Worm (Caenorhabditis elegans) whole organism, L4 larva: ENCODE measurements around the gene C06E4.2.

Experiments
- F26F4.8 ChIP-seq: fragments of 200-800 bp; sonication (Bioruptor generic); conservative IDR thresholded peaks from 2 replicates; pipeline ENCODE4 v1.3.6; 2022; ENCODE audit warnings: missing genetic modification characterization, missing compliant biosample characterization
- F37D6.2 ChIP-seq: sonication (generic microtip); optimal IDR thresholded peaks from 2 replicates; lab custom pipeline; 2016; ENCODE audit warnings: mild to moderate bottlenecking, missing genetic modification characterization, missing compliant biosample characterization
- F44E2.7 ChIP-seq: fragments of 200-800 bp; sonication (Bioruptor generic); IDR thresholded peaks from 2 replicates; pipeline ENCODE4 v2.1.2; 2022; ENCODE audit warnings: missing genetic modification characterization, missing compliant biosample characterization
- F49E8.2 ChIP-seq: sonication (generic microtip); optimal IDR thresholded peaks from 2 replicates; lab custom pipeline; 2016; ENCODE audit warnings: missing compliant biosample characterization, mild to moderate bottlenecking, missing genetic modification characterization, borderline replicate concordance
- T20F7.1 ChIP-seq: fragments of 200-800 bp; sonication (Bioruptor generic); optimal IDR thresholded peaks from 2 replicates; lab custom pipeline; 2018; ENCODE audit warnings: mild to moderate bottlenecking, missing genetic modification characterization, missing compliant biosample characterization
- T26A8.4 ChIP-seq: fragments of 200-800 bp; sonication (Bioruptor generic); IDR thresholded peaks from 2 replicates; pipeline ENCODE4 v1.3.6; 2022; ENCODE audit warnings: missing genetic modification characterization, missing compliant biosample characterization
- Y105C5A.15 ChIP-seq: fragments of 200-800 bp; sonication (Bioruptor generic); IDR thresholded peaks from 2 replicates; pipeline ENCODE4 v1.3.6; 2022; ENCODE audit warnings: missing genetic modification characterization, missing compliant biosample characterization
- Y5F2A.4 ChIP-seq: fragments of 200-800 bp; sonication (Bioruptor generic); optimal IDR thresholded peaks from 2 replicates; lab custom pipeline; 2018; ENCODE audit warnings: mild to moderate bottlenecking, missing genetic modification characterization, missing compliant biosample characterization
- Y75B8A.6 ChIP-seq: fragments of 200-800 bp; sonication (Bioruptor generic); IDR thresholded peaks from 2 replicates; pipeline ENCODE4 v1.3.6; 2022; ENCODE audit warnings: missing genetic modification reagents, missing genetic modification characterization, missing compliant biosample characterization
- aha-1 ChIP-seq: fragments of 150-350 bp; peaks from one replicate; lab custom pipeline; 2014; ENCODE audit warnings: missing biosample characterization, missing genetic modification characterization
- ama-1 ChIP-seq: fragments of 150-350 bp; optimal IDR thresholded peaks from 2 replicates; lab custom pipeline; 2014; ENCODE audit warnings: inconsistent platforms, mixed read lengths
- attf-4 ChIP-seq: sonication (generic microtip); optimal IDR thresholded peaks from 3 replicates; lab custom pipeline; 2017; ENCODE audit warnings: missing biosample characterization, missing genetic modification characterization
- ceh-20 ChIP-seq: fragments of 200-800 bp; sonication (Bioruptor generic); IDR thresholded peaks from 2 replicates; pipeline ENCODE4 v1.3.6; 2022; ENCODE audit warnings: missing genetic modification reagents, missing genetic modification characterization, missing compliant biosample characterization
- daf-8 ChIP-seq: fragments of 200-800 bp; sonication (Bioruptor generic); IDR thresholded peaks from 2 replicates; pipeline ENCODE4 v1.3.6; 2022; ENCODE audit warnings: missing genetic modification characterization, missing compliant biosample characterization
- dmd-9 ChIP-seq: fragments of 200-800 bp; sonication (Bioruptor generic); IDR thresholded peaks from 2 replicates; pipeline ENCODE4 v1.3.6; 2022; ENCODE audit warnings: missing genetic modification reagents, missing genetic modification characterization, missing compliant biosample characterization
- dve-1 ChIP-seq: sonication (generic microtip); optimal IDR thresholded peaks from 2 replicates; lab custom pipeline; 2017; ENCODE audit warnings: antibody characterized with exemption, mild to moderate bottlenecking, missing genetic modification characterization, missing compliant biosample characterization; ENCODE audit not compliant: insufficient read depth
- egl-43 ChIP-seq: fragments of 200-800 bp; sonication (Bioruptor generic); IDR thresholded peaks from 2 replicates; pipeline ENCODE4 v1.3.6; 2022; ENCODE audit warnings: missing genetic modification reagents, missing genetic modification characterization, missing compliant biosample characterization
- fos-1 ChIP-seq: fragments of 150-350 bp; optimal IDR thresholded peaks from 2 replicates; lab custom pipeline; 2014; ENCODE audit warnings: missing biosample characterization, missing genetic modification characterization
- gei-8 ChIP-seq: fragments of 200-800 bp; sonication (Bioruptor generic); optimal IDR thresholded peaks from 2 replicates; lab custom pipeline; 2018; ENCODE audit warnings: mild to moderate bottlenecking, missing genetic modification characterization, missing compliant biosample characterization
- hlh-30 ChIP-seq: sonication (generic microtip); optimal IDR thresholded peaks from 2 replicates; lab custom pipeline; 2017; ENCODE audit warnings: antibody characterized with exemption, mild to moderate bottlenecking, missing genetic modification characterization, missing compliant biosample characterization; ENCODE audit not compliant: insufficient read depth
- hmg-1.1 ChIP-seq: fragments of 200-800 bp; sonication (Bioruptor generic); IDR thresholded peaks from 2 replicates; pipeline ENCODE4 v1.3.6; 2022; ENCODE audit warnings: missing genetic modification reagents, missing genetic modification characterization, missing compliant biosample characterization
- jun-1 ChIP-seq: fragments of 150-350 bp; optimal IDR thresholded peaks from 2 replicates; lab custom pipeline; 2014; ENCODE audit warnings: missing biosample characterization, missing genetic modification reagents, missing genetic modification characterization
- lim-7 ChIP-seq: fragments of 200-800 bp; sonication (Bioruptor generic); IDR thresholded peaks from 2 replicates; pipeline ENCODE4 v1.3.6; 2022; ENCODE audit warnings: missing genetic modification characterization, missing compliant biosample characterization
- lin-1 ChIP-seq: fragments of 200-800 bp; sonication (Bioruptor generic); IDR thresholded peaks from 2 replicates; pipeline ENCODE4 v1.3.6; 2022; ENCODE audit warnings: missing genetic modification reagents, missing genetic modification characterization, missing compliant biosample characterization
- lsy-2 ChIP-seq, 2 experiments: fragments of 150-350 bp in 1 of 2; sonication (generic microtip) in 1 of 2; optimal IDR thresholded peaks; 2 replicates each; lab custom pipeline; 2014 to 2017; ENCODE audit warnings: missing biosample characterization in 2 of 2, missing genetic modification characterization in 2 of 2
- madf-5 ChIP-seq, 2 experiments: fragments of 200-800 bp; sonication (Bioruptor generic); IDR thresholded peaks; 2 replicates each; pipeline ENCODE4 v1.3.6; 2022; ENCODE audit warnings: missing compliant biosample characterization in 2 of 2, missing genetic modification characterization in 2 of 2
- madf-9 ChIP-seq: fragments of 200-800 bp; sonication (Bioruptor generic); conservative IDR thresholded peaks from 2 replicates; pipeline ENCODE4 v1.3.6; 2022; ENCODE audit warnings: missing genetic modification reagents, missing genetic modification characterization, missing compliant biosample characterization
- mdl-1 ChIP-seq, 2 experiments: fragments of 150-350 bp in 1 of 2; sonication (generic microtip) in 1 of 2; optimal IDR thresholded peaks; 2 replicates each; lab custom pipeline; 2014 to 2017; ENCODE audit warnings: missing biosample characterization in 2 of 2, missing genetic modification characterization in 2 of 2
- mdt-29 ChIP-seq: fragments of 200-800 bp; sonication (Bioruptor generic); IDR thresholded peaks from 2 replicates; pipeline ENCODE4 v1.3.6; 2022; ENCODE audit warnings: missing genetic modification reagents, missing genetic modification characterization, missing compliant biosample characterization
- mep-1 ChIP-seq: fragments of 150-350 bp; sonication (generic microtip); optimal IDR thresholded peaks from 3 replicates; lab custom pipeline; 2014; ENCODE audit warnings: missing biosample characterization, missing genetic modification characterization
- mes-2 ChIP-seq: sonication (generic microtip); optimal IDR thresholded peaks from 2 replicates; lab custom pipeline; 2016; ENCODE audit warnings: missing genotype, mild to moderate bottlenecking, missing genetic modification characterization, missing compliant biosample characterization; ENCODE audit not compliant: poor library complexity, severe bottlenecking
- nhr-10 ChIP-seq: fragments of 150-350 bp; optimal IDR thresholded peaks from 2 replicates; lab custom pipeline; 2014; ENCODE audit warnings: missing biosample characterization, missing genetic modification characterization
- nhr-11 ChIP-seq: fragments of 150-350 bp; optimal IDR thresholded peaks from 2 replicates; lab custom pipeline; 2014; ENCODE audit warnings: missing biosample characterization, missing genetic modification characterization
- nhr-111 ChIP-seq: fragments of 200-800 bp; sonication (Bioruptor generic); optimal IDR thresholded peaks from 2 replicates; lab custom pipeline; 2018; ENCODE audit warnings: mild to moderate bottlenecking, missing genetic modification characterization, missing compliant biosample characterization
- nhr-28 ChIP-seq: fragments of 150-350 bp; optimal IDR thresholded peaks from 2 replicates; lab custom pipeline; 2014; ENCODE audit warnings: missing biosample characterization, missing genetic modification characterization
- nhr-41 ChIP-seq: fragments of 200-800 bp; sonication (Bioruptor generic); IDR thresholded peaks from 2 replicates; pipeline ENCODE4 v1.3.6; 2022; ENCODE audit warnings: missing genetic modification reagents, missing genetic modification characterization, missing compliant biosample characterization
- nhr-42 ChIP-seq: fragments of 200-800 bp; sonication (Bioruptor generic); IDR thresholded peaks from 2 replicates; pipeline ENCODE4 v1.3.6; 2022; ENCODE audit warnings: missing genetic modification characterization, missing compliant biosample characterization
- nhr-48 ChIP-seq: sonication (generic microtip); optimal IDR thresholded peaks from 2 replicates; lab custom pipeline; 2016; ENCODE audit warnings: mild to moderate bottlenecking, missing genetic modification characterization, missing compliant biosample characterization
- nhr-77 ChIP-seq: fragments of 150-350 bp; optimal IDR thresholded peaks from 2 replicates; lab custom pipeline; 2014; ENCODE audit warnings: missing biosample characterization, missing genetic modification characterization
- rbr-2 ChIP-seq: sonication (generic microtip); optimal IDR thresholded peaks from 2 replicates; lab custom pipeline; 2016; ENCODE audit warnings: missing genotype, missing genetic modification characterization, missing compliant biosample characterization
- saeg-2 ChIP-seq: fragments of 200-800 bp; sonication (Bioruptor generic); IDR thresholded peaks from 2 replicates; pipeline ENCODE4 v1.3.6; 2022; ENCODE audit warnings: missing genetic modification reagents, missing genetic modification characterization, missing compliant biosample characterization
- sdz-12 ChIP-seq: fragments of 200-800 bp; sonication (Bioruptor generic); optimal IDR thresholded peaks from 2 replicates; lab custom pipeline; 2018; ENCODE audit warnings: mild to moderate bottlenecking, missing genetic modification characterization, missing compliant biosample characterization
- set-16 ChIP-seq: fragments of 200-800 bp; sonication (Bioruptor generic); IDR thresholded peaks from 2 replicates; pipeline ENCODE4 v1.3.6; 2022; ENCODE audit warnings: missing genetic modification reagents, missing genetic modification characterization, missing compliant biosample characterization
- snpc-4 ChIP-seq: fragments of 150-350 bp; optimal IDR thresholded peaks from 2 replicates; lab custom pipeline; 2014; ENCODE audit warnings: missing biosample characterization, missing genetic modification characterization
- spr-3 ChIP-seq: fragments of 200-800 bp; sonication (Bioruptor generic); optimal IDR thresholded peaks from 2 replicates; lab custom pipeline; 2018; ENCODE audit warnings: mild to moderate bottlenecking, missing genetic modification characterization, missing compliant biosample characterization
- unc-130 ChIP-seq: sonication (generic microtip); optimal IDR thresholded peaks from 2 replicates; lab custom pipeline; 2016; ENCODE audit warnings: missing genetic modification reagents, missing genetic modification characterization, missing compliant biosample characterization
- unc-62 ChIP-seq, 3 experiments: fragments of 150-350 bp in 1 of 3; sonication (generic microtip); optimal IDR thresholded peaks in 2 of 3; peaks in 1 of 3; 1 replicate in 1 of 3; 2 replicates in 2 of 3; lab custom pipeline; 2014 to 2017; ENCODE audit warnings: missing biosample characterization in 3 of 3, missing genetic modification characterization in 3 of 3, missing genetic modification reagents in 3 of 3, missing genotype in 1 of 3
- zip-2 ChIP-seq: fragments of 150-350 bp; optimal IDR thresholded peaks from 2 replicates; lab custom pipeline; 2014; ENCODE audit warnings: missing biosample characterization, missing genetic modification characterization

C06E4.2 gene

ce11 chrIV:7234623-7235022 lies 42.1 kb upstream of the C06E4.2 start:
- TF ChIP-seq nhr-28 (tag; lab: Kevin White, UChicago) = no peak
- TF ChIP-seq aha-1 = peak; percentile 42

DNA sequence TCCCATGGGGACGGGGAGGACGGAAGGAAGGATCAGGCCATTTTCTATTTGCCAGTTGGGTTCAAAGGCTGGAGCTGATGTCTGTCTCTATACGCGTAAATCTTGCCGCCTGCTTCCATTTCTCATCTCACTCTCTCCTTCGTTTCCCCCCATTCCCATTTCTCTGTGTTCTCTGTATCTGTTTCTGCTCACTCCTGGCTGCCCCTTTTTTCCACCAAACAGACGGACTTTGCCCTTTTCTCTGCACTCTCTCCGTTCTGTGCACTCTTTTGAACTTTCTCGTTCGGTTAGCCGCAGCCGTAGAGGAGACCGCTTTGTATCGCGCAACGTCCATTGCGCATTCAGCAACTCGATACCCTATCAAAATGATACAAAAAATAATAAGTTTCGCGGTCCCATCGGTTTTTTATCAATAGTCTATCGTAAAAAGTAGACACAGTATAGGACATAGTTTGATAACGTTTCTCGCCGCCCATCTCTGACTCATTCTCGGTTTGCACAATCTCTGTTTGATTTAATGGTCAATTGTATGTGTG lies 41.3 kb upstream of the C06E4.2 start:
- TF ChIP-seq lsy-2 (tag; optimal IDR thresholded peaks at IDR 0.05; lab: Kevin White, UChicago) = peak; percentile 9 to 56
- TF ChIP-seq ama-1 (lab: Kevin White, UChicago) = no peak
- 0 out of 2 replicates have a peak, but pooled peaks have one; percentile 43 for TF ChIP-seq nhr-42 (GFP tag; lab: Robert Waterston, UW)
- no peak for TF ChIP-seq sdz-12 (GFP tag; lab: Kevin White, UChicago)
- peak; percentile 75 for TF ChIP-seq egl-43 (GFP tag; lab: Robert Waterston, UW)
- TF ChIP-seq snpc-4 = no peak
- TF ChIP-seq Y105C5A.15 (GFP tag; lab: Robert Waterston, UW) = no peak
- TF ChIP-seq madf-9 (GFP tag; lab: Robert Waterston, UW) = 0 out of 2 replicates have a peak, but pooled peaks have one; percentile 22
- TF ChIP-seq dmd-9 (GFP tag; lab: Robert Waterston, UW) = no peak
- peak; percentile 46; the same call in 1 of the 2 replicates for TF ChIP-seq lin-1 (GFP tag; lab: Robert Waterston, UW)
- no peak for TF ChIP-seq nhr-41 (GFP tag; lab: Robert Waterston, UW)
- no peak for TF ChIP-seq Y5F2A.4 (GFP tag; lab: Kevin White, UChicago)
- no peak for TF ChIP-seq mdt-29 (GFP tag; lab: Robert Waterston, UW)
- peak; percentile 16 for TF ChIP-seq hlh-30 (tag; lab: Kevin White, UChicago)
- peak; percentile 57 for TF ChIP-seq nhr-11 (tag; lab: Kevin White, UChicago)
- TF ChIP-seq nhr-48 = no peak
- TF ChIP-seq F37D6.2 (tag; lab: Kevin White, UChicago) = peak; percentile 4
- peak; percentile 78 for TF ChIP-seq dve-1 (tag; lab: Kevin White, UChicago)
- no peak for TF ChIP-seq ceh-20
- no peak for TF ChIP-seq F49E8.2
- TF ChIP-seq mes-2 (tag; lab: Kevin White, UChicago) = peak; percentile 38
- peak in 1 of 2 experiments; percentile 19 for TF ChIP-seq mdl-1 (tag; optimal IDR thresholded peaks at IDR 0.05; lab: Kevin White, UChicago)
- TF ChIP-seq saeg-2 (GFP tag; lab: Robert Waterston, UW) = no peak
- no peak for TF ChIP-seq F44E2.7 (GFP tag; lab: Robert Waterston, UW)
- TF ChIP-seq spr-3 (GFP tag; lab: Kevin White, UChicago) = no peak
- TF ChIP-seq fos-1 (tag; lab: Kevin White, UChicago) = no peak
- TF ChIP-seq mep-1 (tag; lab: Kevin White, UChicago) = peak; percentile 71
- no peak for TF ChIP-seq nhr-77 (tag; lab: Kevin White, UChicago)
- TF ChIP-seq daf-8 = no peak
- no peak for TF ChIP-seq set-16 (GFP tag; lab: Robert Waterston, UW)
- TF ChIP-seq jun-1 = no peak
- no peak for TF ChIP-seq attf-4 (tag; lab: Kevin White, UChicago)
- TF ChIP-seq madf-5 (GFP tag; IDR thresholded peaks at IDR 0.05; lab: Robert Waterston, UW) = no peak
- TF ChIP-seq unc-130 (GFP tag; lab: Kevin White, UChicago) = no peak
- no peak for TF ChIP-seq gei-8 (GFP tag; lab: Kevin White, UChicago)
- peak; percentile 64 for TF ChIP-seq rbr-2
- TF ChIP-seq unc-62 (GFP tag; optimal IDR thresholded peaks at IDR 0.05 in 1 of 2; lab: Kevin White, UChicago) = peak in 1 of 2 experiments; percentile 63
- no peak for TF ChIP-seq unc-62 (tag; optimal IDR thresholded peaks at IDR 0.05; lab: Kevin White, UChicago)
- peak; percentile 28 for TF ChIP-seq aha-1
- no peak for TF ChIP-seq T20F7.1
- TF ChIP-seq F26F4.8 (GFP tag; lab: Robert Waterston, UW) = no peak
- TF ChIP-seq zip-2 = no peak
- no peak for TF ChIP-seq nhr-10
- 0 out of 2 replicates have a peak, but pooled peaks have one; percentile 41 for TF ChIP-seq T26A8.4 (GFP tag; lab: Robert Waterston, UW)
- no peak for TF ChIP-seq Y75B8A.6
- no peak for TF ChIP-seq nhr-111 (GFP tag; lab: Kevin White, UChicago)
- TF ChIP-seq hmg-1.1 (GFP tag; lab: Robert Waterston, UW) = peak; percentile 80
- 0 out of 2 replicates have a peak, but pooled peaks have one; percentile 27 for TF ChIP-seq lim-7
